Worm (Caenorhabditis elegans): Measurements from ENCODE around the gene pkhm-2.

DNA sequence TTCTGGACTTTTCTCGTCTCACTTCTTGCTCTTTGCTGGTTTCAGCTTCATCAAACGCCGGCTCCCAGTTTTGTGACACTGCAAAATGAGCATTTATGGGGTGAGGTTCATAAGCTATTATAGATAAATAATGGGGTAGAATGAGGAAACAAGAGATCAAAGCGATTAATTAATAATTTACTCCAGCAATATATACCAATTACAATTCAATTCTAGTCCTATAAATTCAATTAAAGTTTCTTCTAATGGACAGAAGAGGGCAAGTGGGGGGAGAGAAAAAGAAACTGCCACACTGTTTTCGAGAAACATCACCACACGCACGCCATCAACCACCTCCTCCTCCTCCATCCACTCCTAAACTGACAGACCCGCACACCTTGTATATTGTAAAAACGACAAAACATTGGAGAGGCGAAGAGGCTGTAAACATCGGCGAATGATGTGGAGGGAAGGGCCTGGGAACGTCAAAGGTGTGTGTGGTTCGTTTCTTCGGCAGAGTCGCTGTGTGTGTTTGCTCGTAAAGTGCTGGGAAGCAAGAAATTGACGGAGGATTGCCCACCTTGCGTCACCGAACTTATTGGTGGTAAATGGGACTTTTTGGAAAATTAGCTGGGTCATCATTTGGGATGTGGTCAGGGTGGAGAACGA, 32.0 kb upstream of the pkhm-2 start, which contains the start of the genes H03A11.13 and famk-1:
- TF ChIP-seq F49E8.2 (tag; optimal IDR thresholded peaks at IDR 0.05; ENCODE audit: borderline replicate concordance) (no peak), nhr-28 (tag; optimal IDR thresholded peaks at IDR 0.05) (no peak), dmd-9 (GFP tag; IDR thresholded peaks at IDR 0.05) (no peak), nhr-111 (GFP tag; optimal IDR thresholded peaks at IDR 0.05) (no peak), ZK546.5 (tag; optimal IDR thresholded peaks at IDR 0.05) (no peak), ceh-82 (tag; optimal IDR thresholded peaks at IDR 0.05) (no peak), lsy-2 (tag; optimal IDR thresholded peaks at IDR 0.05) (no peak), fos-1 (tag; optimal IDR thresholded peaks at IDR 0.05) (no peak)
